Worm (Caenorhabditis elegans): Measurements from ENCODE around the gene ZK180.8.

The ZK180.8 gene

DNA sequence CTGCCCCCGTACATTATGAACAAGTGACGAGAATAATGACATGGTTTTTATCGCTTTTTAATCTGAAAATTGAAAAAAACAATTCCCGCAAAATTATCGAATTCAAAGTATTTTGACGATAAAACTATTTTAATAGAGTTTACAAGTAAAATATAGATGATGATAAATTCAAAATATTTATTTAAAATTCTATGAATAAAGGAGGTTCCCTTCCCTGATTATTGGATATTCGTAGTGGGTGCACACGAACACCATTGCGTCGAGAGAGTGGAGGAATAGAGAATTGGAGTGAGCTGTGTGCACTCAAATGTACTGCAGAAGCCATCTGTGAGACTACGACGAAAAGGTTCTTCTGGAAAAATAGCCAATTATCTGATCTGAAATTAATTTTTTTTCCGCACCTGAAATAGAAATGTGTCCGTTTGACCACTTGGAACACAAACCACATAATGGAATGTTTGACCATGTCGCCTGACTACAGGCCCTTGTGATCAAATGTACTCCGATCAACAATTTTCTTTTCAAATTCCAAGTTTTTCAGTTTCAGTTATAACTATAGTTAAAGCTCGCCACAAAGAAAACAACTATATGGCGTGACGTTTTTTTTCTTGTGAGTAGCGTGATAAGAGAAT, at the start of gene ZK180.8, which contains the start of gene rfth-1:
TSS of gene ZK180.8 (minus strand) at position 466 of the 632 bp plus-strand sequence.
TSS of gene rfth-1 (minus strand) at position 51 of the 632 bp plus-strand sequence.
- no peak for TF ChIP-seq cog-1 (tag; optimal IDR thresholded peaks at IDR 0.05)
- no peak for TF ChIP-seq ref-1 (GFP tag; conservative IDR thresholded peaks at IDR 0.05)
- no peak for TF ChIP-seq tab-1 (GFP tag; IDR thresholded peaks at IDR 0.05)
- no peak for TF ChIP-seq T22C8.4 (GFP tag; IDR thresholded peaks at IDR 0.05)
- no peak for TF ChIP-seq ztf-23 (GFP tag; IDR thresholded peaks at IDR 0.05)

- TF ChIP-seq flt-1 (GFP tag; IDR thresholded peaks at IDR 0.05) = no peak
Observed at ce11 chrIV:4559160-4559559, 47.6 kb upstream of the ZK180.8 start.

DNA sequence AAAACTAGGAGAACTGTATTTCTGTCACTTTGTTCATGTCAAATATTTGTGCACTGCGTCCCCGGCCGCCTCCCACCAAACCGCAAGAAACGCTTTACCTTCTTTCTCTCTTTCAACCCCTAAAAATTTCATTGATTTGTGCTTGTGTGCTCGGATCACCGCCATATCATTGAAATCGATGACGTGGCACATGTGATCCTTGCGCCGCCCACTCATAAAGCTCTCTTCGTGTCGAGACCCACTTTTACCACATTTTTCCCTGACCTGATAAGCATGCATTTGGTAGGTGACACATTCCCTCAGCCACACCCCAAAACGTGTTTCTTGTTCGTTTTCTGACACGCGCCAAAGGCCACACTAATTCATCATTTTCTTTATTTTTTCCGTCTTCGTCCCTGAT, 46.2 kb upstream of the ZK180.8 start:
- no peak for TF ChIP-seq ref-1 (GFP tag; conservative IDR thresholded peaks at IDR 0.05)
- TF ChIP-seq med-1 (GFP tag; optimal IDR thresholded peaks at IDR 0.05; ENCODE audit: insufficient read depth) = no peak
- TF ChIP-seq ztf-29 (GFP tag; IDR thresholded peaks at IDR 0.05) = no peak
- TF ChIP-seq klf-2 (GFP tag; conservative IDR thresholded peaks at IDR 0.05) = no peak
- TF ChIP-seq T22C8.4 (GFP tag; IDR thresholded peaks at IDR 0.05) = no peak
- TF ChIP-seq cog-1 (tag; optimal IDR thresholded peaks at IDR 0.05) = no peak
- TF ChIP-seq tab-1 (GFP tag; IDR thresholded peaks at IDR 0.05) = no peak

DNA sequence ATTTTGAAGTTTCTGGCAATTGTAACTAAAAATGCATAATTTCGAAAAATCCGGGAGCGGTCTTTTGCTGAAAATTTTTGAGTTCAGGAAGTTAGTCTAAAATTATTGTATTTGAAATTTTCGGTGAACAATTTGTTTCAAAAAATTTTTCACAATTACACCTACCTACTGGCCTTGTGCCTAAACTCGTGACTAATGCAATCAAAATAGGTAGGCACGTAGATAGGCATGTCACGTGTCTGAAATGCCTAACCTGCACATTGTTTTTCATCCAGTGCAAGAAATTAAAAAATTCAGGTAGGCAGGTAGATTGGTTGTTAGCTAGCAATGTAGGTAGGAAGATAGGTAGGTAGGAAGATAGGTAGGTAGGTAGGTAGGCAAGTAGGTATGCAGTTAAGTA, 45.6 kb upstream of the ZK180.8 start:
- TF ChIP-seq flt-1 (GFP tag; IDR thresholded peaks at IDR 0.05) (no peak), ztf-23 (GFP tag; IDR thresholded peaks at IDR 0.05) (no peak), ztf-29 (GFP tag; IDR thresholded peaks at IDR 0.05) (no peak), tab-1 (GFP tag; IDR thresholded peaks at IDR 0.05) (no peak)

DNA sequence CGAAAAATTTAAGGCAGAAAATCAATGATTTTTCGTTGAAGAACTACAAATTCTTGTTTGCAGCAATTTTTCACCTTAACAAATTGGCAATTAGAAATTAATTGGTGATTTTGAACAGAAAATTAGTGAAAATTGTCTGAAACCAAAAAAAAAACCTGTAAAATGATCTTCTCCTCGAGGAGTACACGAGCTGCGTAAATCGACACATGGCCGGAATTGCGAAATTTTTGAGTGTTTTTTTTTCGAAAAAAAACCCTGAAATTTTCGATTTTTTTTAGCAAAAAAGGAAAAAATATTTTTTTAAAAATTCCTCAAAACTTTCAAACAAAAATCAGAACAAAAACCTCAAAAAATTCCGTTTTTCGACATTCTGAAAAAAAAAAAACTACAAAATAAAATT, 40.0 kb upstream of the ZK180.8 start:
- no peak for TF ChIP-seq cog-1 (tag; optimal IDR thresholded peaks at IDR 0.05)
- no peak for TF ChIP-seq ztf-29 (GFP tag; IDR thresholded peaks at IDR 0.05)
- no peak for TF ChIP-seq flt-1 (GFP tag; IDR thresholded peaks at IDR 0.05)
- TF ChIP-seq ref-1 (GFP tag; conservative IDR thresholded peaks at IDR 0.05) = no peak
- TF ChIP-seq med-1 (GFP tag; optimal IDR thresholded peaks at IDR 0.05; ENCODE audit: insufficient read depth) = no peak
- TF ChIP-seq klf-2 (GFP tag; conservative IDR thresholded peaks at IDR 0.05) = no peak
- TF ChIP-seq tab-1 (GFP tag; IDR thresholded peaks at IDR 0.05) = no peak
- no peak for TF ChIP-seq ztf-23 (GFP tag; IDR thresholded peaks at IDR 0.05)

DNA sequence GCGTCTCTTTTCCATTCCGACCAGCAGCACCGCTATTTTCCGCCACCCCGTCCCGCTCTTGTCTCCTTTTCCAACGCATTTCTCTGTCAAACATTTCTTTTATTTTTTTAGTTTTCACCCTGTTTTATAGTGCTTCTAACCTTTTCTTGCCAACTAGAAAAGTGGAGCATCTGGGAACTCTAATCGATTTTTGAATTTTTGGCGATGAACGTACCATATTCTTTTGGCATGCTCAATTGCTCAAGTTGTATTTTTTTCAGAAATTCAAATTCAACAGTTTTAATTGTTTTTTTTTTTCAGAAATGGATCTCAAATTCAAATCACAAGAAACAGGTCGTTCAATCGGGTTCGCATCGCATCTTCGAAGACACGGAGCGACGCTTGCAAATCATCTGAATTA, 36.7 kb upstream of the ZK180.8 start, which contains the start of gene ZK185.1:
TSS of gene ZK185.1 (plus strand) at position 301 of the 400 bp plus-strand sequence.
- TF ChIP-seq flt-1 (GFP tag; IDR thresholded peaks at IDR 0.05) (no peak), ref-1 (GFP tag; conservative IDR thresholded peaks at IDR 0.05) (no peak), ztf-23 (GFP tag; IDR thresholded peaks at IDR 0.05) (no peak), klf-2 (GFP tag; conservative IDR thresholded peaks at IDR 0.05) (no peak), tab-1 (GFP tag; IDR thresholded peaks at IDR 0.05) (no peak), med-1 (GFP tag; optimal IDR thresholded peaks at IDR 0.05; ENCODE audit: insufficient read depth) (no peak), T22C8.4 (GFP tag; IDR thresholded peaks at IDR 0.05) (no peak), cog-1 (tag; optimal IDR thresholded peaks at IDR 0.05) (no peak)

DNA sequence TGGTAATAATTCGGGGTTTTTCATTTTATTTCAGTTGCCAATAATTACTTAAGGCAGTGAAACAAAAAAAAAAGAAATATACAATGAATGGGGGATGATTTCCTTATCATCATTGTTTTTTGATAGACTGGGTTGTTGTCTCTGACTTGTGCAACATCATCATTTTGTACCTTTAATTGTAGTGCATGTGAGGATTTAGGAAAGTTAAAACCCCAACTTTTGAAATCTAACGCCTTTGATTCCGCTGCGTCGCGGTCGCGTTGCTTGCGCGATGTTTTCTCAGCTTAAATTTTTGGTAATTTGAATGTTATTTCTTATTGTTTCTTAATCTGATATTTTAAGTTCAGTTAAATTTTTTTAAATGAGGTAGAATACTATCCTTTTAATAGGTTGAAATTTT, 34.3 kb upstream of the ZK180.8 start, which contains the start of gene ZK185.5:
TSS of gene ZK185.5 (minus strand) at position 101 of the 400 bp plus-strand sequence.
- TF ChIP-seq ztf-23 (GFP tag; IDR thresholded peaks at IDR 0.05) = no peak
- no peak for TF ChIP-seq T22C8.4 (GFP tag; IDR thresholded peaks at IDR 0.05)

DNA sequence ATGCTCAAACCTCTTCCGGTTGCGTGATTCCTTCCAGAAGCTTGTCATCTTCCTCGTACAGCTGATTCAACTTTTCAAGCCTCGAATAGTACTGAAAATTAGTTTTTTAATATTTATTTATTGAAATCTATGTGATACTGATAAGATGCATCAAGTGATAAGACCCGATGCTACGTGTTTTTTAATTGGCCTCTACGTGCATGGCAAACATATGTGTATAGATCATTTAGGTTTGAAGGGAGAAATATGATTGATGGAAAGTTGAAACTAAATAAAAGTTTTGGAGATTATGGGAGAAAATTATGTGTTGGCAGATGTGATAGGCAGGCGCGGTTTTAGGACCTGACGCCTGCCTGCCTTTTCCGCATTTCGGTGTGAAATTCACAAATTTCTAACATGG, 32.7 kb upstream of the ZK180.8 start:
- TF ChIP-seq flt-1 (GFP tag; IDR thresholded peaks at IDR 0.05) = no peak
- no peak for TF ChIP-seq tab-1 (GFP tag; IDR thresholded peaks at IDR 0.05)
- no peak for TF ChIP-seq cog-1 (tag; optimal IDR thresholded peaks at IDR 0.05)
- TF ChIP-seq ztf-29 (GFP tag; IDR thresholded peaks at IDR 0.05) = no peak
- no peak for TF ChIP-seq ztf-23 (GFP tag; IDR thresholded peaks at IDR 0.05)
- TF ChIP-seq ref-1 (GFP tag; conservative IDR thresholded peaks at IDR 0.05) = no peak
- TF ChIP-seq med-1 (GFP tag; optimal IDR thresholded peaks at IDR 0.05; ENCODE audit: insufficient read depth) = no peak
- TF ChIP-seq T22C8.4 (GFP tag; IDR thresholded peaks at IDR 0.05) = no peak
- no peak for TF ChIP-seq klf-2 (GFP tag; conservative IDR thresholded peaks at IDR 0.05)

DNA sequence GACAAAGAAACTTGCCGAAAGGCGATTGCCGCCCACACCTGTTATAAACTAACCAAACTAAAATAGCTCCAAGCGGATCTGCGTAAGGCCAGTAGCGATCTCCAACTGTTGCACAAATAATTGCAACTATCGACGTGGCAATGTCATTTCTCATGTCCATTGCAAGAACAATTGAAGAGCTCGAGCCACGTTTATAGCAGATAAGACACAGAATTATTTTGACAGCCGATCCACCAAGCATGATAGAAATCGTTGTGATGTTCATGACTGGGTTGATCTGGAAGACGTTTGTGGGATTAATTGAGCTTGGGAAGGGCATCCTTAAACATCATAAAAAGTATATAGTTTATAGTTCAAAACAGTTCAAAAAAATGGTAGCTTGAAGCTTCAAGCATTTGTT, 31.4 kb upstream of the ZK180.8 start:
- no peak for TF ChIP-seq cog-1 (tag; optimal IDR thresholded peaks at IDR 0.05)
- TF ChIP-seq T22C8.4 (GFP tag; IDR thresholded peaks at IDR 0.05) = no peak
- no peak for TF ChIP-seq tab-1 (GFP tag; IDR thresholded peaks at IDR 0.05)
- no peak for TF ChIP-seq ztf-29 (GFP tag; IDR thresholded peaks at IDR 0.05)

- no peak for TF ChIP-seq med-1 (GFP tag; optimal IDR thresholded peaks at IDR 0.05; ENCODE audit: insufficient read depth)
- no peak for TF ChIP-seq klf-2 (GFP tag; conservative IDR thresholded peaks at IDR 0.05)
- no peak for TF ChIP-seq ztf-29 (GFP tag; IDR thresholded peaks at IDR 0.05)
- TF ChIP-seq ref-1 (GFP tag; conservative IDR thresholded peaks at IDR 0.05) = no peak
- TF ChIP-seq ztf-23 (GFP tag; IDR thresholded peaks at IDR 0.05) = no peak
- no peak for TF ChIP-seq tab-1 (GFP tag; IDR thresholded peaks at IDR 0.05)
- no peak for TF ChIP-seq flt-1 (GFP tag; IDR thresholded peaks at IDR 0.05)
- TF ChIP-seq cog-1 (tag; optimal IDR thresholded peaks at IDR 0.05) = no peak
- TF ChIP-seq T22C8.4 (GFP tag; IDR thresholded peaks at IDR 0.05) = no peak
Observed at ce11 chrIV:4541195-4541594, 29.7 kb upstream of the ZK180.8 start.

DNA sequence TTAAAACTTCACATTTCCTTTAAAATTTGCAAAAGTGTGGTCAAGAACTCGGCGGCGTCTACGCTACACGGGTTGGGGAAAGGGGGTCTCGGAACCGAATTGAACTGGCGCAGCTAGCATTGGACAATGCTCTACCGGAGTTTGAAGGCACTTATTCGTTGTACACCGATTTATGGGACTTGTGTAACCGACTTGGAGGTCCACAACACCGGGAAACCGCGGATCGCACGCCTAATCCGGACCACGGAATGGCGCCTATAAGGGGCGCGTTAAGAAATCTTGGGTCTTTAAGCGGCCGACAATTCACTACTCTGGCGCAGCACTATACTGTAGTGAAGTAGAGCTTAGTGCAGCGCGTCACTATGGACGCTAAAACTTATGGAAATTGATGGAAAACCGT, 27.1 kb upstream of the ZK180.8 start:
- TF ChIP-seq ztf-29 (GFP tag; IDR thresholded peaks at IDR 0.05) (no peak), tab-1 (GFP tag; IDR thresholded peaks at IDR 0.05) (no peak), cog-1 (tag; optimal IDR thresholded peaks at IDR 0.05) (no peak), ztf-23 (GFP tag; IDR thresholded peaks at IDR 0.05) (0 out of 2 replicates have a peak, but pooled peaks have one; percentile 40)
